Fruit fly (Drosophila melanogaster): Measurements from ENCODE around the gene CG15760.

CG15760 gene

dm6 chrX:13680262-13680661, 10.8 kb downstream of the CG15760 start, which contains the start of gene CG12177 (continued):
- TF ChIP-seq sug (tag; optimal IDR thresholded peaks at IDR 0.05) (peak; percentile 73), CG34376 (GFP tag; optimal IDR thresholded peaks at IDR 0.05) (peak; percentile 86), sd (tag; optimal IDR thresholded peaks at IDR 0.05) (peak; percentile 57), mirr (GFP tag; optimal IDR thresholded peaks at IDR 0.05) (peak; percentile 64), CG8290 (GFP tag; optimal IDR thresholded peaks at IDR 0.05) (no peak), CG8290 (tag; optimal IDR thresholded peaks at IDR 0.05) (peak in 1 of 2 experiments; percentile 41), Med (GFP tag) (peak; percentile 71), GATAe (GFP tag; conservative IDR thresholded peaks at IDR 0.05) (peak; percentile 21; the same call in 1 of the 2 replicates), CoRest (tag; optimal IDR thresholded peaks at IDR 0.05) (no peak), CG10543 (GFP tag; optimal IDR thresholded peaks at IDR 0.05) (peak; percentile 75), zfh1 (GFP tag; IDR thresholded peaks at IDR 0.05) (0 out of 3 replicates have a peak, but pooled peaks have one; percentile 6), btn (GFP tag; optimal IDR thresholded peaks at IDR 0.05) (no peak)

dm6 chrX:13681906-13682305, 12.4 kb downstream of the CG15760 start:
- TF ChIP-seq CG15011 (GFP tag; optimal IDR thresholded peaks at IDR 0.05) (no peak), CG9437 (GFP tag; optimal IDR thresholded peaks at IDR 0.05) (no peak), E2f1 (GFP tag; IDR thresholded peaks at IDR 0.05) (no peak), CG7357 (GFP tag; IDR thresholded peaks at IDR 0.05) (no peak), vnd (GFP tag; IDR thresholded peaks at IDR 0.05; ENCODE audit: partially characterized antibody) (no peak), CG18764 (GFP tag; optimal IDR thresholded peaks at IDR 0.05) (no peak), CG42726 (GFP tag; IDR thresholded peaks at IDR 0.05; ENCODE audit: partially characterized antibody) (no peak), CG1792 (GFP tag; optimal IDR thresholded peaks at IDR 0.05) (no peak), CG13296 (GFP tag; optimal IDR thresholded peaks at IDR 0.05) (peak; percentile 25), Ada2b (GFP tag; IDR thresholded peaks at IDR 0.05) (no peak), ap (GFP tag; IDR thresholded peaks at IDR 0.05) (no peak), ase (GFP tag; IDR thresholded peaks at IDR 0.05) (no peak), CG3726 (GFP tag; IDR thresholded peaks at IDR 0.05) (no peak), Sox100B (GFP tag; optimal IDR thresholded peaks at IDR 0.05) (no peak), Nf-YA (GFP tag; IDR thresholded peaks at IDR 0.05) (no peak), sisA (GFP tag; IDR thresholded peaks at IDR 0.05) (no peak), Neu2 (GFP tag; optimal IDR thresholded peaks at IDR 0.05; ENCODE audit: borderline replicate concordance) (no peak), exex (tag; optimal IDR thresholded peaks at IDR 0.05) (peak; percentile 51), bab2 (GFP tag; optimal IDR thresholded peaks at IDR 0.05) (no peak), CG8924 (tag; optimal IDR thresholded peaks at IDR 0.05) (no peak), fd3F (GFP tag; optimal IDR thresholded peaks at IDR 0.05) (no peak), CG7745 (tag; optimal IDR thresholded peaks at IDR 0.05) (no peak), Abd-B (GFP tag; optimal IDR thresholded peaks at IDR 0.05) (no peak), CG16863 (GFP tag; optimal IDR thresholded peaks at IDR 0.05) (no peak), CG11723 (GFP tag; optimal IDR thresholded peaks at IDR 0.05) (no peak), ken (GFP tag; IDR thresholded peaks at IDR 0.05) (no peak), cato (GFP tag; optimal IDR thresholded peaks at IDR 0.05; ENCODE audit: borderline replicate concordance) (no peak), Med (GFP tag) (peak; percentile 75), zf30C (GFP tag; optimal IDR thresholded peaks at IDR 0.05) (no peak), CG14965 (GFP tag; optimal IDR thresholded peaks at IDR 0.05; ENCODE audit: borderline replicate concordance) (no peak), tap (tag; optimal IDR thresholded peaks at IDR 0.05) (no peak), CG4282 (GFP tag; optimal IDR thresholded peaks at IDR 0.05) (no peak), Oaz (GFP tag; IDR thresholded peaks at IDR 0.05) (no peak), Dbx (GFP tag; IDR thresholded peaks at IDR 0.05) (0 out of 3 replicates have a peak, but pooled peaks have one; percentile 22), row (GFP tag; IDR thresholded peaks at IDR 0.05) (0 out of 3 replicates have a peak, but pooled peaks have one; percentile 5), unc-4 (GFP tag; IDR thresholded peaks at IDR 0.05; ENCODE audit: partially characterized antibody) (no peak), Mad (GFP tag; optimal IDR thresholded peaks at IDR 0.05) (no peak), C15 (GFP tag; IDR thresholded peaks at IDR 0.05) (no peak), Kr (GFP tag; optimal IDR thresholded peaks at IDR 0.05) (no peak), ac (GFP tag; optimal IDR thresholded peaks at IDR 0.05) (no peak)
